Worm (Caenorhabditis elegans) whole organism, L1 larva: Measurements from ENCODE around the gene R01B10.3.

Experiments used
- C04F5.9 ChIP-seq: sonication (generic microtip); optimal IDR thresholded peaks from 2 replicates; lab custom pipeline; 2016; ENCODE audit warnings: missing genetic modification characterization, missing compliant biosample characterization
- C16A3.4 ChIP-seq: fragments of 150-350 bp; optimal IDR thresholded peaks from 2 replicates; lab custom pipeline; 2014; ENCODE audit warnings: missing biosample characterization, missing genetic modification characterization
- Y116A8C.19 ChIP-seq: sonication (generic microtip); optimal IDR thresholded peaks from 2 replicates; lab custom pipeline; 2016; ENCODE audit warnings: missing compliant biosample characterization, missing genetic modification characterization, borderline replicate concordance
- alr-1 ChIP-seq: fragments of 200-800 bp; sonication (Bioruptor generic); optimal IDR thresholded peaks from 2 replicates; lab custom pipeline; 2018; ENCODE audit warnings: borderline replicate concordance, mild to moderate bottlenecking, missing genetic modification characterization, missing compliant biosample characterization
- ceh-8 ChIP-seq: fragments of 200-800 bp; sonication (Bioruptor generic); optimal IDR thresholded peaks from 2 replicates; lab custom pipeline; 2018; ENCODE audit warnings: mild to moderate bottlenecking, missing genetic modification characterization, moderate library complexity, missing compliant biosample characterization
- ceh-82 ChIP-seq, 3 experiments: fragments of 150-350 bp in 1 of 3; sonication (generic microtip) in 2 of 3; optimal IDR thresholded peaks; 2 replicates each; lab custom pipeline; 2014 to 2017; ENCODE audit warnings: missing biosample characterization in 3 of 3, missing genetic modification characterization in 3 of 3
- ceh-90 ChIP-seq: sonication (generic microtip); optimal IDR thresholded peaks from 2 replicates; lab custom pipeline; 2016; ENCODE audit warnings: missing genetic modification characterization, missing compliant biosample characterization
- dsc-1 ChIP-seq: sonication (generic microtip); optimal IDR thresholded peaks from 2 replicates; lab custom pipeline; 2016; ENCODE audit warnings: mild to moderate bottlenecking, missing genetic modification characterization, missing compliant biosample characterization
- efl-1 ChIP-seq, 4 experiments: fragments of 150-350 bp; optimal IDR thresholded peaks in 3 of 4; peaks in 1 of 4; 1 replicate in 1 of 4; 2 replicates in 3 of 4; lab custom pipeline; 2014; ENCODE audit warnings: missing biosample characterization in 2 of 4, missing genetic modification characterization in 2 of 4, missing genetic modification reagents in 2 of 4
- egl-13 ChIP-seq: sonication (generic microtip); optimal IDR thresholded peaks from 2 replicates; lab custom pipeline; 2016; ENCODE audit warnings: missing genotype, missing genetic modification reagents, missing genetic modification characterization, missing compliant biosample characterization
- elt-2 ChIP-seq: sonication (generic microtip); optimal IDR thresholded peaks from 2 replicates; lab custom pipeline; 2016; ENCODE audit warnings: missing genetic modification characterization, mild to moderate bottlenecking, inconsistent platforms, missing compliant biosample characterization, missing genetic modification reagents
- elt-3 ChIP-seq, 6 experiments: fragments of 150-350 bp in 1 of 6; sonication (generic microtip); optimal IDR thresholded peaks; 2 replicates each; lab custom pipeline; 2017 to 2018; ENCODE audit warnings: missing biosample characterization in 6 of 6, missing genetic modification characterization in 6 of 6, inconsistent platforms in 1 of 6
- ets-5 ChIP-seq: fragments of 200-800 bp; sonication (Bioruptor generic); IDR thresholded peaks from 2 replicates; pipeline ENCODE4 v1.3.6; 2022; ENCODE audit warnings: missing genetic modification characterization, missing compliant biosample characterization
- fkh-4 ChIP-seq: sonication (generic microtip); optimal IDR thresholded peaks from 2 replicates; lab custom pipeline; 2016; ENCODE audit warnings: missing compliant biosample characterization, missing genetic modification characterization, borderline replicate concordance
- fkh-8 ChIP-seq: sonication (generic microtip); optimal IDR thresholded peaks from 2 replicates; lab custom pipeline; 2016; ENCODE audit warnings: mild to moderate bottlenecking, missing genetic modification characterization, missing compliant biosample characterization
- fos-1 ChIP-seq: fragments of 150-350 bp; optimal IDR thresholded peaks from 2 replicates; lab custom pipeline; 2014; ENCODE audit warnings: missing biosample characterization, missing genetic modification characterization
- grh-1 ChIP-seq: fragments of 200-800 bp; sonication (Bioruptor generic); IDR thresholded peaks from 2 replicates; pipeline ENCODE4 v1.3.6; 2022; ENCODE audit warnings: missing genetic modification reagents, missing genetic modification characterization, missing compliant biosample characterization
- hlh-4 ChIP-seq: sonication (generic microtip); optimal IDR thresholded peaks from 2 replicates; lab custom pipeline; 2016; ENCODE audit warnings: mild to moderate bottlenecking, missing genetic modification characterization, missing compliant biosample characterization
- hpl-2 ChIP-seq: fragments of 150-350 bp; optimal IDR thresholded peaks from 2 replicates; lab custom pipeline; 2014; ENCODE audit warnings: missing biosample characterization, missing genetic modification reagents, missing genetic modification characterization
- jun-1 ChIP-seq: fragments of 150-350 bp; optimal IDR thresholded peaks from 2 replicates; lab custom pipeline; 2014; ENCODE audit warnings: missing biosample characterization, missing genetic modification reagents, missing genetic modification characterization
- lin-14 ChIP-seq: fragments of 200-800 bp; sonication (Bioruptor generic); optimal IDR thresholded peaks from 2 replicates; lab custom pipeline; 2018; ENCODE audit warnings: mild to moderate bottlenecking, missing genetic modification characterization, moderate library complexity, missing compliant biosample characterization
- lin-15B ChIP-seq: fragments of 150-350 bp; sonication (generic microtip); optimal IDR thresholded peaks from 3 replicates; lab custom pipeline; 2014; ENCODE audit warnings: missing biosample characterization, missing genetic modification characterization
- lin-35 ChIP-seq, 2 experiments: fragments of 150-350 bp; optimal IDR thresholded peaks; 2 replicates each; lab custom pipeline; 2014; ENCODE audit warnings: missing biosample characterization in 2 of 2, missing genetic modification characterization in 2 of 2, missing genetic modification reagents in 2 of 2
- lin-39 ChIP-seq: fragments of 150-350 bp; optimal IDR thresholded peaks from 2 replicates; lab custom pipeline; 2014; ENCODE audit warnings: missing biosample characterization, missing genetic modification reagents, missing genetic modification characterization
- mep-1 ChIP-seq: fragments of 150-350 bp; optimal IDR thresholded peaks from 2 replicates; lab custom pipeline; 2014; ENCODE audit warnings: missing biosample characterization, missing genetic modification characterization
- nhr-12 ChIP-seq: sonication (generic microtip); optimal IDR thresholded peaks from 2 replicates; lab custom pipeline; 2017; ENCODE audit warnings: missing biosample characterization, missing genetic modification characterization
- nhr-19 ChIP-seq: fragments of 200-800 bp; sonication (Bioruptor generic); conservative IDR thresholded peaks from 2 replicates; pipeline ENCODE4 v1.3.6; 2022; ENCODE audit warnings: missing genetic modification characterization, missing compliant biosample characterization
- nhr-20 ChIP-seq: sonication (generic microtip); optimal IDR thresholded peaks from 2 replicates; lab custom pipeline; 2016; ENCODE audit warnings: mild to moderate bottlenecking, missing genetic modification characterization, missing compliant biosample characterization
- nhr-28 ChIP-seq: fragments of 150-350 bp; optimal IDR thresholded peaks from 2 replicates; lab custom pipeline; 2014; ENCODE audit warnings: missing biosample characterization, missing genetic modification characterization
- nhr-71 ChIP-seq: sonication (generic microtip); optimal IDR thresholded peaks from 2 replicates; lab custom pipeline; 2016; ENCODE audit warnings: mild to moderate bottlenecking, missing genetic modification characterization, moderate library complexity, missing compliant biosample characterization
- nhr-76 ChIP-seq: sonication (generic microtip); optimal IDR thresholded peaks from 2 replicates; lab custom pipeline; 2017; ENCODE audit warnings: missing biosample characterization, missing genetic modification characterization
- nhr-77 ChIP-seq: fragments of 150-350 bp; optimal IDR thresholded peaks from 2 replicates; lab custom pipeline; 2014; ENCODE audit warnings: missing biosample characterization, missing genetic modification characterization
- nhr-85 ChIP-seq: sonication (generic microtip); peaks from one replicate; lab custom pipeline; 2016; ENCODE audit warnings: missing genetic modification characterization, inconsistent platforms, missing compliant biosample characterization
- pax-3 ChIP-seq: fragments of 200-800 bp; sonication (Bioruptor generic); optimal IDR thresholded peaks from 2 replicates; lab custom pipeline; 2018; ENCODE audit warnings: mild to moderate bottlenecking, missing genetic modification characterization, moderate library complexity, missing compliant biosample characterization
- pqm-1 ChIP-seq: sonication (generic microtip); optimal IDR thresholded peaks from 3 replicates; lab custom pipeline; 2017; ENCODE audit warnings: missing biosample characterization, missing genetic modification characterization
- skn-1 ChIP-seq: fragments of 150-350 bp; optimal IDR thresholded peaks from 2 replicates; lab custom pipeline; 2014; ENCODE audit warnings: missing biosample characterization, missing genetic modification characterization
- snpc-4 ChIP-seq: fragments of 150-350 bp; optimal IDR thresholded peaks from 2 replicates; lab custom pipeline; 2014; ENCODE audit warnings: missing biosample characterization, missing genetic modification characterization
- snu-23 ChIP-seq: sonication (generic microtip); optimal IDR thresholded peaks from 2 replicates; lab custom pipeline; 2016; ENCODE audit warnings: missing genetic modification characterization, missing compliant biosample characterization
- sptf-1 ChIP-seq: fragments of 150-350 bp; optimal IDR thresholded peaks from 2 replicates; lab custom pipeline; 2014; ENCODE audit warnings: missing biosample characterization, missing genetic modification characterization
- swsn-7 ChIP-seq: sonication (generic microtip); optimal IDR thresholded peaks from 2 replicates; lab custom pipeline; 2016; ENCODE audit warnings: missing genetic modification characterization, missing compliant biosample characterization
- tlp-1 ChIP-seq: fragments of 150-350 bp; optimal IDR thresholded peaks from 2 replicates; lab custom pipeline; 2014; ENCODE audit warnings: missing biosample characterization, missing genetic modification characterization
- zag-1 ChIP-seq: fragments of 150-350 bp; optimal IDR thresholded peaks from 2 replicates; lab custom pipeline; 2014; ENCODE audit warnings: missing biosample characterization, missing genetic modification characterization

Gene R01B10.3

ce11 chrV:6017630-6018029, 27.3 kb downstream of the R01B10.3 start, which contains the start of the genes rpt-2 and aps-1 (continued):
- TF ChIP-seq lin-14 (peak; percentile 89), snpc-4 (tag; lab: Kevin White, UChicago) (peak; percentile 82), nhr-20 (peak; percentile 92), nhr-77 (tag; lab: Kevin White, UChicago) (peak; percentile 75), nhr-28 (tag; lab: Kevin White, UChicago) (no peak), fkh-4 (tag; lab: Kevin White, UChicago) (no peak), elt-2 (tag; lab: Kevin White, UChicago) (peak; percentile 15), snu-23 (GFP tag; lab: Kevin White, UChicago) (peak; percentile 94), fkh-8 (tag; lab: Kevin White, UChicago) (peak; percentile 84), fos-1 (tag; lab: Kevin White, UChicago) (no peak), swsn-7 (peak; percentile 87), elt-3 (tag; optimal IDR thresholded peaks at IDR 0.05; lab: Kevin White, UChicago) (peak in 2 of 6 experiments; percentile 64 to 87), nhr-71 (tag; lab: Kevin White, UChicago) (peak; percentile 92), ets-5 (no peak), pqm-1 (tag; lab: Kevin White, UChicago) (no peak), nhr-19 (GFP tag; lab: Robert Waterston, UW) (peak; percentile 85), C16A3.4 (tag; lab: Kevin White, UChicago) (peak; percentile 94), lin-35 (GFP tag; optimal IDR thresholded peaks at IDR 0.05; lab: Kevin White, UChicago) (peak; percentile 86 to 91), nhr-12 (no peak), zag-1 (no peak), sptf-1 (tag; lab: Kevin White, UChicago) (no peak), nhr-76 (tag; lab: Kevin White, UChicago) (no peak), jun-1 (peak; percentile 57), dsc-1 (tag; lab: Kevin White, UChicago) (peak; percentile 89), tlp-1 (tag; lab: Kevin White, UChicago) (no peak), hlh-4 (tag; lab: Kevin White, UChicago) (no peak), alr-1 (tag; lab: Kevin White, UChicago) (no peak), hpl-2 (GFP tag; lab: Kevin White, UChicago) (peak; percentile 47), grh-1 (peak; percentile 44; the same call in 1 of the 2 replicates), lin-15B (tag; lab: Kevin White, UChicago) (peak; percentile 96), egl-13 (tag; lab: Kevin White, UChicago) (peak; percentile 70), ceh-8 (peak; percentile 42), lin-39 (tag; lab: Kevin White, UChicago) (peak; percentile 78), pax-3 (tag; lab: Kevin White, UChicago) (no peak), ceh-82 (tag; optimal IDR thresholded peaks at IDR 0.05; lab: Kevin White, UChicago) (peak; percentile 73 to 86 (median 86)), mep-1 (tag; lab: Kevin White, UChicago) (peak; percentile 96), skn-1 (peak; percentile 100), C04F5.9 (tag; lab: Kevin White, UChicago) (peak; percentile 45), Y116A8C.19 (no peak)
- TF ChIP-seq, all 84 proteins: peak for 52

ce11 chrV:6016097-6016496, 28.8 kb downstream of the R01B10.3 start:
- no peak for TF ChIP-seq lin-35 (GFP tag; optimal IDR thresholded peaks at IDR 0.05; lab: Kevin White, UChicago)
- peak; percentile 56 for TF ChIP-seq nhr-85

- TF ChIP-seq ceh-90 (tag; lab: Kevin White, UChicago) (no peak), efl-1 (optimal IDR thresholded peaks at IDR 0.05; lab: Kevin White, UChicago) (no peak), efl-1 (GFP tag; optimal IDR thresholded peaks at IDR 0.05 in 1 of 2; lab: Kevin White, UChicago) (peak in 1 of 2 experiments; percentile 60)
Observed at ce11 chrV:6015546-6016089, 29.3 kb downstream of the R01B10.3 start.
